Fruit fly (Drosophila melanogaster): ENCODE measurements around the gene Dph4.

Gene Dph4

DNA sequence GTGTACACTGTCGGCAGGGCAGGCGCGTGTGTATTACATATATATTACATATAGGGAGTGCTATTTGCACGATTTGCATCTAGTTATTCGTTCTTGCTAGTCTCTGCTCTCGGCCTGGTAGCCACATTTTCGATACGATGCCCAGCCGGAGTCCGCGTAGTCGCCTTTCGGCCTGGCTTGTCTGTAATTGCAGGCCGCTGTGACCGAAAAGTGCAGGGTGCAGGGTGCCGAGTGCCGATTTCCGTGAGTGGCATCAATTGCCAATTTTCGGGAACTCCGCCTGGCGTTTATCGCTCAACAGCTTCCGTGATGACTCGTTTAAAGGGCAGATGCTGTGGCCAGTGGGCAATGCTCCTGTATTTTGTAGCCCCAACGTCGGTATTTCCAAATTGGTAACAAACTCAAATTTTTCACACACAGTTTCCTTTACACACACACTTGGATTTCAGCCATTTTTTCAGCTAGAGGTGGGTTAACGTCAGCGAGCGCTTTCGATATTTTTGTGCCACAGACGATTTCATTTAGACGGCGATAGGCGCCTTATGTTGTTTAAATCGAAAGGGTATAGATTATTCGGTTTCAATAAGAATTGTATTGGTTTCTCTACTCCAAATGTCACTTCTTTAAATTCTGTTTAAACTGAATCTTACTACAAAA is 35.9 kb downstream of the Dph4 start, which contains the start of gene CG2926 (continued):
- TF ChIP-seq CG9817 (tag; optimal IDR thresholded peaks at IDR 0.05) (no peak), ken (GFP tag; IDR thresholded peaks at IDR 0.05) (no peak), Myb (GFP tag; optimal IDR thresholded peaks at IDR 0.05) (peak; percentile 55), CG33213 (GFP tag; optimal IDR thresholded peaks at IDR 0.05) (peak; percentile 40), emc (GFP tag; optimal IDR thresholded peaks at IDR 0.05) (peak; percentile 13), dati (GFP tag; IDR thresholded peaks at IDR 0.05) (no peak), CG6654 (GFP tag; optimal IDR thresholded peaks at IDR 0.05) (no peak), CG12942 (GFP tag; optimal IDR thresholded peaks at IDR 0.05) (no peak), Jarid2 (GFP tag; optimal IDR thresholded peaks at IDR 0.05) (no peak), Xbp1 (GFP tag; optimal IDR thresholded peaks at IDR 0.05) (no peak), PHDP (tag; optimal IDR thresholded peaks at IDR 0.05) (no peak), peb (GFP tag; IDR thresholded peaks at IDR 0.05) (no peak), CG15696 (tag; optimal IDR thresholded peaks at IDR 0.05) (no peak), en (GFP tag; optimal IDR thresholded peaks at IDR 0.05) (no peak), Doc3 (GFP tag; IDR thresholded peaks at IDR 0.05; ENCODE audit: partially characterized antibody) (peak; percentile 74; the same call in 2 of the 3 replicates), Deaf1 (tag; optimal IDR thresholded peaks at IDR 0.05) (no peak), phol (tag; optimal IDR thresholded peaks at IDR 0.05) (peak; percentile 97), dmrt11E (tag; optimal IDR thresholded peaks at IDR 0.05) (peak; percentile 25), Dfd (GFP tag; optimal IDR thresholded peaks at IDR 0.05) (no peak), tx (GFP tag; optimal IDR thresholded peaks at IDR 0.05) (peak; percentile 13), row (GFP tag; IDR thresholded peaks at IDR 0.05) (peak; percentile 90), kni (GFP tag; optimal IDR thresholded peaks at IDR 0.05) (no peak), CG2116 (GFP tag; optimal IDR thresholded peaks at IDR 0.05) (peak; percentile 69), CG18764 (GFP tag; optimal IDR thresholded peaks at IDR 0.05) (no peak), Trl (optimal IDR thresholded peaks at IDR 0.05) (no peak), Trl (GFP tag; optimal IDR thresholded peaks at IDR 0.05) (peak; percentile 48), sob (GFP tag; IDR thresholded peaks at IDR 0.05) (peak; percentile 55; the same call in 1 of the 2 replicates), dimm (GFP tag; IDR thresholded peaks at IDR 0.05) (no peak), Hmx (GFP tag; optimal IDR thresholded peaks at IDR 0.05) (no peak), vfl (GFP tag; optimal IDR thresholded peaks at IDR 0.05) (peak; percentile 38), Oli (tag; optimal IDR thresholded peaks at IDR 0.05) (no peak), ATbp (GFP tag; optimal IDR thresholded peaks at IDR 0.05) (no peak), Hr51 (GFP tag; optimal IDR thresholded peaks at IDR 0.05) (no peak), CG1792 (GFP tag; optimal IDR thresholded peaks at IDR 0.05) (no peak), CG11695 (GFP tag; IDR thresholded peaks at IDR 0.05) (no peak), sens-2 (GFP tag; IDR thresholded peaks at IDR 0.05) (no peak), Ets97D (GFP tag; optimal IDR thresholded peaks at IDR 0.05) (peak; percentile 55), CG8089 (GFP tag; optimal IDR thresholded peaks at IDR 0.05) (no peak), CG33557 (GFP tag; optimal IDR thresholded peaks at IDR 0.05) (no peak), CkIIα-i1 (GFP tag; IDR thresholded peaks at IDR 0.05) (no peak), CG10959 (GFP tag; IDR thresholded peaks at IDR 0.05) (no peak), CG6813 (GFP tag; optimal IDR thresholded peaks at IDR 0.05) (no peak), ase (GFP tag; IDR thresholded peaks at IDR 0.05) (0 out of 3 replicates have a peak, but pooled peaks have one; percentile 41), CG9797 (GFP tag; optimal IDR thresholded peaks at IDR 0.05) (peak; percentile 31), Vsx1 (GFP tag; optimal IDR thresholded peaks at IDR 0.05) (no peak), CG11560 (tag; IDR thresholded peaks at IDR 0.05) (no peak), CG11456 (GFP tag; IDR thresholded peaks at IDR 0.05) (peak; percentile 58; the same call in 2 of the 3 replicates), Nf-YC (tag; optimal IDR thresholded peaks at IDR 0.05) (no peak), C15 (GFP tag; IDR thresholded peaks at IDR 0.05) (no peak), esg (GFP tag; conservative IDR thresholded peaks at IDR 0.05) (no peak), D19A (tag; optimal IDR thresholded peaks at IDR 0.05) (peak; percentile 100)
